Worm (Caenorhabditis elegans) whole organism, dauer: Measurements from ENCODE around the gene vps-26.
"Not testable (repeated sequence)": the region's sequence is repeated elsewhere in the genome, so short reads cannot be mapped to it uniquely, and the experiment has no call there.

Experiments used
- unc-62 ChIP-seq: sonication (generic microtip); optimal IDR thresholded peaks from 2 replicates; lab custom pipeline; 2017; ENCODE audit warnings: missing biosample characterization, missing genetic modification reagents, missing genetic modification characterization

vps-26 gene

ce11 chrIV:9300127-9300526 lies 41.5 kb downstream of the vps-26 start, which contains the start of gene F49C12.3:
TSS of gene F49C12.3 (plus strand) at chrIV:9300427.
- no peak for TF ChIP-seq unc-62 (GFP tag; lab: Kevin White, UChicago)

ce11 chrIV:9299145-9299544 lies 42.4 kb downstream of the vps-26 start, which contains the start of gene F49C12.2:
TSS of gene F49C12.2 (minus strand) at chrIV:9299245.
- TF ChIP-seq unc-62 (GFP tag; lab: Kevin White, UChicago), result no peak

ce11 chrIV:9296285-9296684 lies 45.3 kb downstream of the vps-26 start, which contains the start of gene F49C12.1:
TSS of gene F49C12.1 (minus strand) at chrIV:9296354.
- TF ChIP-seq unc-62 (GFP tag; lab: Kevin White, UChicago), result no peak

ce11 chrIV:9293825-9294224 lies 47.8 kb downstream of the vps-26 start, which contains the start of gene nhr-264:
TSS of gene nhr-264 (minus strand) at chrIV:9293925.
- TF ChIP-seq unc-62 (GFP tag; lab: Kevin White, UChicago), result not testable (repeated sequence)

- TF ChIP-seq unc-62 (GFP tag; lab: Kevin White, UChicago), result no peak
These were observed 52.0 kb downstream of the vps-26 start for ce11 chrIV:9289635-9290034.
